Worm (Caenorhabditis elegans) whole organism, late embryonic: ENCODE measurements around the gene K08D8.2.

Experiments
- ceh-45 ChIP-seq: fragments of 200-800 bp; sonication (Bioruptor generic); IDR thresholded peaks from 2 replicates; pipeline ENCODE4 v1.3.6; 2022; ENCODE audit warnings: missing genetic modification reagents, missing genetic modification characterization, missing compliant biosample characterization
- dmd-4 ChIP-seq: sonication (generic microtip); optimal IDR thresholded peaks from 2 replicates; lab custom pipeline; 2016; ENCODE audit warnings: borderline replicate concordance, missing genetic modification characterization, missing compliant biosample characterization
- eyg-1 ChIP-seq: sonication (generic microtip); optimal IDR thresholded peaks from 2 replicates; lab custom pipeline; 2016; ENCODE audit warnings: missing genotype, missing genetic modification characterization, missing compliant biosample characterization
- fkh-10 ChIP-seq: fragments of 150-350 bp; optimal IDR thresholded peaks from 2 replicates; lab custom pipeline; 2014; ENCODE audit warnings: missing biosample characterization, missing genetic modification reagents, missing genetic modification characterization
- hlh-30 ChIP-seq: sonication (generic microtip); optimal IDR thresholded peaks from 2 replicates; lab custom pipeline; 2017; ENCODE audit warnings: antibody characterized with exemption, missing genetic modification characterization, missing compliant biosample characterization; ENCODE audit not compliant: insufficient read depth
- hlh-8 ChIP-seq: sonication (generic microtip); optimal IDR thresholded peaks from 2 replicates; lab custom pipeline; 2016; ENCODE audit warnings: missing genotype, missing genetic modification characterization, missing compliant biosample characterization
- lin-11 ChIP-seq: fragments of 200-800 bp; sonication (Bioruptor generic); optimal IDR thresholded peaks from 2 replicates; lab custom pipeline; 2018; ENCODE audit warnings: mild to moderate bottlenecking, missing genetic modification characterization, missing compliant biosample characterization
- nhr-232 ChIP-seq: sonication (generic microtip); optimal IDR thresholded peaks from 2 replicates; lab custom pipeline; 2016; ENCODE audit warnings: missing genetic modification characterization, missing compliant biosample characterization
- rnt-1 ChIP-seq: sonication (generic microtip); optimal IDR thresholded peaks from 2 replicates; lab custom pipeline; 2016; ENCODE audit warnings: missing genetic modification characterization, missing compliant biosample characterization
- ttx-3 ChIP-seq: sonication (generic microtip); optimal IDR thresholded peaks from 2 replicates; lab custom pipeline; 2016; ENCODE audit warnings: missing genetic modification reagents, missing genetic modification characterization, missing compliant biosample characterization

DNA sequence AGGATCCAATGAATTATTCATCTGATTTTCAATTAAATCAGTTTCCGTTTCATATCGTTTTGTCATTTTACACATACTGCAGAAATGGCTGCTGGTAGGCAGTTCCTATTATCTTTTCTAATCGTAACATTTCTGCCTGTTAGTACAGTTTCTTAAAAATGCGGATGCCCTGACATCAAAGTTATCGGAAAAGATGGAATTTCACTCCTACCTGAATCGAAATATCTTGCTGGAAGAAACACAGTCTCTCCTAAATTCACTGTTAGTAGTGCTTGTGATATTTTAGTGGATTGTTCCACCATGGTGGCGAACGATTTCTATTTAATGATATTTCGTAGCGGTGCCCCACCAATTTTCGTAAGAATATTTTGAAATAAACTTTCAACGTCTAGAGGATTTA is 45.6 kb downstream of the K08D8.2 start, which contains the start of gene F55G11.10:
- TF ChIP-seq dmd-4 (tag; lab: Kevin White, UChicago) (no peak), eyg-1 (tag; lab: Kevin White, UChicago) (no peak), lin-11 (tag; lab: Kevin White, UChicago) (no peak), fkh-10 (GFP tag; lab: Kevin White, UChicago) (no peak), ceh-45 (GFP tag; lab: Robert Waterston, UW) (no peak), hlh-8 (tag; lab: Kevin White, UChicago) (no peak), ttx-3 (tag; lab: Kevin White, UChicago) (no peak), nhr-232 (tag; lab: Kevin White, UChicago) (no peak), rnt-1 (tag; lab: Kevin White, UChicago) (no peak), hlh-30 (no peak)
